Fruit fly (Drosophila melanogaster) whole organism, embryonic: ENCODE data around the gene Bap111.
A peak's percentile ranks its signal among the peaks of the same experiment; 100 is the strongest.

Experiments
- Aef1 ChIP-seq: fragments of 200-800 bp; sonication (Bioruptor generic); IDR thresholded peaks from 3 replicates; pipeline ENCODE4 v1.3.6; 2022; ENCODE audit warnings: missing biosample characterization, missing genetic modification characterization
- Antp ChIP-seq: fragments of 200-800 bp; sonication (Bioruptor generic); optimal IDR thresholded peaks from 3 replicates; lab custom pipeline; 2016; ENCODE audit warnings: missing biosample characterization, missing genetic modification characterization
- Atf6 ChIP-seq: fragments of 200-800 bp; sonication (Bioruptor generic); IDR thresholded peaks from 2 replicates; pipeline ENCODE4 v1.3.6; 2022; ENCODE audit warnings: missing biosample characterization, missing genetic modification characterization
- Awh ChIP-seq: fragments of 200-800 bp; sonication (Bioruptor generic); IDR thresholded peaks from 2 replicates; pipeline ENCODE4, ENCODE4 v1.3.6; 2022; ENCODE audit warnings: missing biosample characterization, missing genetic modification characterization
- CG10209 ChIP-seq: fragments of 200-800 bp; sonication (Bioruptor generic); optimal IDR thresholded peaks from 3 replicates; lab custom pipeline; 2017; ENCODE audit warnings: missing biosample characterization, mild to moderate bottlenecking, missing genetic modification characterization, missing genetic modification reagents
- CG10267 ChIP-seq: fragments of 200-800 bp; sonication (Bioruptor generic); optimal IDR thresholded peaks from 2 replicates; lab custom pipeline; 2018; ENCODE audit warnings: missing biosample characterization, mild to moderate bottlenecking, missing genetic modification characterization, moderate library complexity
- CG10654 ChIP-seq: fragments of 200-800 bp; sonication (Bioruptor generic); optimal IDR thresholded peaks from 2 replicates; lab custom pipeline; 2016; ENCODE audit warnings: missing biosample characterization, missing genetic modification characterization
- CG11504 ChIP-seq: fragments of 200-800 bp; sonication (Bioruptor generic); optimal IDR thresholded peaks from 3 replicates; lab custom pipeline; 2019; ENCODE audit warnings: missing biosample characterization, mild to moderate bottlenecking, missing genetic modification characterization, moderate library complexity
- CG12155 ChIP-seq: fragments of 200-800 bp; sonication (Bioruptor generic); optimal IDR thresholded peaks from 3 replicates; lab custom pipeline; 2016; ENCODE audit warnings: missing biosample characterization, missing genetic modification characterization
- CG14014 ChIP-seq: fragments of 200-800 bp; sonication (Bioruptor generic); IDR thresholded peaks from 2 replicates; pipeline ENCODE4 v1.3.6; 2022; ENCODE audit warnings: missing biosample characterization, missing genetic modification characterization
- CG14667 ChIP-seq: fragments of 200-800 bp; sonication (Bioruptor generic); IDR thresholded peaks from 2 replicates; pipeline ENCODE4 v1.3.6; 2022; ENCODE audit warnings: missing biosample characterization, missing genetic modification characterization
- CG14710 ChIP-seq: fragments of 200-800 bp; sonication (Bioruptor generic); optimal IDR thresholded peaks from 3 replicates; lab custom pipeline; 2019; ENCODE audit warnings: missing biosample characterization, mild to moderate bottlenecking, missing genetic modification characterization, moderate library complexity
- CG15601 ChIP-seq: fragments of 200-800 bp; sonication (Bioruptor generic); optimal IDR thresholded peaks from 3 replicates; lab custom pipeline; 2019; ENCODE audit warnings: missing biosample characterization, mild to moderate bottlenecking, missing genetic modification characterization, moderate library complexity
- CG17612 ChIP-seq: fragments of 200-800 bp; sonication (Bioruptor generic); IDR thresholded peaks from 2 replicates; pipeline ENCODE4 v1.3.6; 2022; ENCODE audit warnings: missing biosample characterization, missing genetic modification characterization
- CG2875 ChIP-seq: fragments of 200-800 bp; sonication (Bioruptor generic); optimal IDR thresholded peaks from 2 replicates; lab custom pipeline; 2017; ENCODE audit warnings: missing biosample characterization, mild to moderate bottlenecking, missing genetic modification characterization, missing genetic modification reagents
- CG3726 ChIP-seq: fragments of 200-800 bp; sonication (Bioruptor generic); IDR thresholded peaks from 3 replicates; pipeline ENCODE4, ENCODE4 v1.3.6; 2022; ENCODE audit warnings: missing biosample characterization, missing genetic modification characterization
- CG3995 ChIP-seq: fragments of 200-800 bp; sonication (Bioruptor generic); optimal IDR thresholded peaks from 3 replicates; lab custom pipeline; 2016; ENCODE audit warnings: missing biosample characterization, missing genetic modification characterization
- CG42726 ChIP-seq: fragments of 200-800 bp; sonication (Bioruptor generic); IDR thresholded peaks from 2 replicates; pipeline ENCODE4 v1.3.6; 2022; ENCODE audit warnings: missing biosample characterization, missing genetic modification characterization; ENCODE audit not compliant: partially characterized antibody
- CG4424 ChIP-seq: fragments of 200-800 bp; sonication (Bioruptor generic); optimal IDR thresholded peaks from 3 replicates; lab custom pipeline; 2016; ENCODE audit warnings: missing biosample characterization, missing genetic modification characterization
- CG6175 ChIP-seq: fragments of 200-800 bp; sonication (Bioruptor generic); IDR thresholded peaks from 3 replicates; pipeline ENCODE4 v1.3.6; 2022; ENCODE audit warnings: missing biosample characterization, missing genetic modification characterization
- CG6765 ChIP-seq: fragments of 200-800 bp; sonication (Bioruptor generic); optimal IDR thresholded peaks from 3 replicates; lab custom pipeline; 2017; ENCODE audit warnings: missing biosample characterization, mild to moderate bottlenecking, missing genetic modification characterization
- CG7839 ChIP-seq: fragments of 200-800 bp; sonication (Bioruptor generic); optimal IDR thresholded peaks from 3 replicates; lab custom pipeline; 2018; ENCODE audit warnings: missing biosample characterization, mild to moderate bottlenecking, missing genetic modification characterization, moderate library complexity
- CG7928 ChIP-seq: fragments of 200-800 bp; sonication (Bioruptor generic); optimal IDR thresholded peaks from 2 replicates; lab custom pipeline; 2017; ENCODE audit warnings: missing biosample characterization, mild to moderate bottlenecking, missing genetic modification characterization
- CG8281 ChIP-seq: fragments of 200-800 bp; sonication (Bioruptor generic); optimal IDR thresholded peaks from 2 replicates; lab custom pipeline; 2018; ENCODE audit warnings: missing biosample characterization, mild to moderate bottlenecking, missing genetic modification characterization, moderate library complexity
- CG8359 ChIP-seq: fragments of 200-800 bp; sonication (Bioruptor generic); optimal IDR thresholded peaks from 2 replicates; lab custom pipeline; 2017; ENCODE audit warnings: missing biosample characterization, mild to moderate bottlenecking, missing genetic modification characterization, borderline replicate concordance
- CG9817 ChIP-seq: fragments of 200-800 bp; sonication (Bioruptor generic); optimal IDR thresholded peaks from 2 replicates; lab custom pipeline; 2018; ENCODE audit warnings: missing biosample characterization, mild to moderate bottlenecking, missing genetic modification characterization, moderate library complexity
- CoRest ChIP-seq: fragments of 200-800 bp; sonication (Bioruptor generic); optimal IDR thresholded peaks from 3 replicates; lab custom pipeline; 2018; ENCODE audit warnings: missing biosample characterization, mild to moderate bottlenecking, missing genetic modification characterization, moderate library complexity
- Deaf1 ChIP-seq: fragments of 200-800 bp; optimal IDR thresholded peaks from 3 replicates; lab custom pipeline; 2019; ENCODE audit warnings: missing biosample characterization, mild to moderate bottlenecking, missing genetic modification characterization, moderate library complexity
- Dek ChIP-seq: fragments of 200-800 bp; sonication (Bioruptor generic); optimal IDR thresholded peaks from 3 replicates; lab custom pipeline; 2019; ENCODE audit warnings: missing biosample characterization, mild to moderate bottlenecking, missing genetic modification characterization, moderate library complexity
- NfI ChIP-seq: fragments of 200-800 bp; sonication (Bioruptor generic); optimal IDR thresholded peaks from 3 replicates; lab custom pipeline; 2018; ENCODE audit warnings: missing biosample characterization, mild to moderate bottlenecking, missing genetic modification characterization, moderate library complexity
- Ptx1 ChIP-seq: fragments of 200-800 bp; sonication (Bioruptor generic); IDR thresholded peaks from 2 replicates; pipeline ENCODE4 v1.3.6; 2022; ENCODE audit warnings: missing biosample characterization, missing genetic modification characterization
- Side ChIP-seq: fragments of 200-800 bp; sonication (Bioruptor generic); optimal IDR thresholded peaks from 2 replicates; lab custom pipeline; 2016; ENCODE audit warnings: missing biosample characterization, missing genetic modification characterization
- TFAM ChIP-seq: fragments of 200-800 bp; sonication (Bioruptor generic); optimal IDR thresholded peaks from 2 replicates; lab custom pipeline; 2017; ENCODE audit warnings: missing biosample characterization, missing genetic modification characterization, inconsistent platforms
- Xrp1 ChIP-seq: fragments of 200-800 bp; sonication (Bioruptor generic); IDR thresholded peaks from 2 replicates; pipeline ENCODE4 v1.3.6; 2022; ENCODE audit warnings: missing biosample characterization, missing genetic modification characterization
- ara ChIP-seq: fragments of 200-800 bp; sonication (Bioruptor generic); IDR thresholded peaks from 2 replicates; pipeline ENCODE4 v1.3.6; 2022; ENCODE audit warnings: missing biosample characterization, missing genetic modification characterization
- bab2 ChIP-seq: fragments of 200-800 bp; sonication (Bioruptor generic); optimal IDR thresholded peaks from 2 replicates; lab custom pipeline; 2016; ENCODE audit warnings: missing biosample characterization, missing genetic modification characterization
- chinmo ChIP-seq: fragments of 200-800 bp; sonication (Bioruptor generic); IDR thresholded peaks from 4 replicates; pipeline ENCODE4 v1.3.6; 2022; ENCODE audit warnings: missing biosample characterization, missing genetic modification characterization; ENCODE audit not compliant: partially characterized antibody
- chn ChIP-seq: fragments of 200-800 bp; sonication (Bioruptor generic); optimal IDR thresholded peaks from 2 replicates; lab custom pipeline; 2016; ENCODE audit warnings: missing biosample characterization, missing genetic modification characterization
- crol ChIP-seq: fragments of 200-800 bp; sonication (Bioruptor generic); IDR thresholded peaks from 2 replicates; pipeline ENCODE4 v1.3.6; 2022; ENCODE audit warnings: missing biosample characterization, missing genetic modification characterization
- dmrt99B ChIP-seq: fragments of 200-800 bp; sonication (Bioruptor generic); optimal IDR thresholded peaks from 2 replicates; lab custom pipeline; 2018; ENCODE audit warnings: missing biosample characterization, mild to moderate bottlenecking, missing genetic modification characterization, moderate library complexity
- ems ChIP-seq: fragments of 200-800 bp; sonication (Bioruptor generic); optimal IDR thresholded peaks from 3 replicates; lab custom pipeline; 2016; ENCODE audit warnings: missing biosample characterization, missing genetic modification characterization
- fd3F ChIP-seq: fragments of 200-800 bp; sonication (Bioruptor generic); optimal IDR thresholded peaks from 2 replicates; lab custom pipeline; 2018; ENCODE audit warnings: missing biosample characterization, mild to moderate bottlenecking, missing genetic modification characterization, moderate library complexity
- klu ChIP-seq: fragments of 200-800 bp; sonication (Bioruptor generic); IDR thresholded peaks from 2 replicates; pipeline ENCODE4 v1.3.6; 2022; ENCODE audit warnings: missing biosample characterization, missing genetic modification characterization
- lilli ChIP-seq: fragments of 200-800 bp; sonication (Bioruptor generic); optimal IDR thresholded peaks from 3 replicates; lab custom pipeline; 2016; ENCODE audit warnings: missing biosample characterization, missing genetic modification characterization
- ranshi ChIP-seq: fragments of 200-800 bp; sonication (Bioruptor generic); IDR thresholded peaks from 2 replicates; pipeline ENCODE4 v1.3.6; 2022; ENCODE audit warnings: missing biosample characterization, missing genetic modification characterization
- ro ChIP-seq: fragments of 200-800 bp; sonication (Bioruptor generic); IDR thresholded peaks from 2 replicates; pipeline ENCODE4 v1.3.6; 2022; ENCODE audit warnings: missing biosample characterization, missing genetic modification characterization
- row ChIP-seq: fragments of 200-800 bp; sonication (Bioruptor generic); IDR thresholded peaks from 3 replicates; pipeline ENCODE4 v1.3.6; 2022; ENCODE audit warnings: missing biosample characterization, missing genetic modification characterization
- seq ChIP-seq: fragments of 200-800 bp; sonication (Bioruptor generic); IDR thresholded peaks from 2 replicates; pipeline ENCODE4 v1.3.6; 2022; ENCODE audit warnings: missing biosample characterization, missing genetic modification characterization
- so ChIP-seq: fragments of 200-800 bp; sonication (Bioruptor generic); IDR thresholded peaks from 3 replicates; pipeline ENCODE4 v1.3.6; 2022; ENCODE audit warnings: missing biosample characterization, missing genetic modification characterization

Bap111 gene

DNA sequence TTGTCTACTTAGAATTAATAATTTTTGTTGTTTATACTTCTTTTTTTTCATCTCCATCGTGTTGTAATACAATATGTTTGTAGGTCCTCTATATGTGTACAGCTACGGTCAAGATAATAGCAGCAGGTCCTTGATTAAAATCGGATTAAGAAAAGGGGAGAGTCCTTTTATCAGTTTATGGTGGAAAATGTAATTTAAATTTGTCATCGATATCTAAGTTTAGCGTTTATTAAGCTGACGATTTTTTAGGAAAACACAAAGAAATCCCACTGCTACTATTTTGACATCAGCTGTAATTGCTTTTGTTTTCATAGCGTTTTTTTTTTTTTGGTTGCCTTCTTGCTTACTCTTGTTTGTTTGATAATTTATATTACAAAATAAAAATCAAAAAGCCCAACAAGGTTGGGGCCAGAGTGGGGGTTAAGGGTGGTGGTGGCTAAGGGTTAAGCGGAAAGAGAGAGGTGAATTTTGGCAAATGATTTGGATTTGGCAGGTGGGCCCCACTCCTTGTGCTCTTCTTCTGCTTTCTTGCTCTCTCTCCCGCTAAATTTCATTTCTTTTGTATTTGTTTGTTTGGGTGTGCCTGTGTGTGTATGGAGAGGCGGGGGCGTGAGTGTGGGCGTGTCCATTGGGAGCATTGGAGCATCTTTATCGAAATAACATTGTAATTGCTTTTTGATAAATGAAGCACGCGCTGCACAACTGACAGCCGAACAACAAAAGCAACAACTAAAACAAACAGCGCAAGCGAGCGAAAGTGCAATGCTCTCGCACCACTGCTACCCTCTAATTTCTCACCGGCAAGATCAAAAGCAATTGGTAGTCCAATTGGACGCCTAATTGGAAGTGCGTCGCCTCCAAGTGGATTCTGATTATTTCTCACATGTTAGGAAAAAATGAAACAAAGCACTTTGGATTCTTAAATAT, 28.0 kb upstream of the Bap111 start (continued):
- peak; percentile 41 for TF ChIP-seq CG14710 (tag; lab: Kevin White, UChicago)
- no peak for TF ChIP-seq Deaf1
- TF ChIP-seq CG9817, result no peak
- no peak for TF ChIP-seq CG14667 (GFP tag; lab: Robert Waterston, UW)
- no peak for TF ChIP-seq CG17612 (GFP tag; lab: Robert Waterston, UW)
- no peak for TF ChIP-seq ranshi (GFP tag; lab: Robert Waterston, UW)
- TF ChIP-seq Aef1 (GFP tag; lab: Robert Waterston, UW), result peak; percentile 16; the same call in 1 of the 3 replicates
- no peak for TF ChIP-seq CG12155 (GFP tag; lab: Kevin White, UChicago)
- TF ChIP-seq Dek (tag; lab: Kevin White, UChicago), result no peak
- TF ChIP-seq CG8281, result peak; percentile 31
- TF ChIP-seq CG11504 (tag; lab: Kevin White, UChicago), result peak; percentile 70
- TF ChIP-seq CG42726 (GFP tag; lab: Robert Waterston, UW), result no peak
- TF ChIP-seq klu, result no peak
- peak; percentile 18 for TF ChIP-seq CG8359 (GFP tag; lab: Kevin White, UChicago)
- no peak for TF ChIP-seq CG6175 (GFP tag; lab: Robert Waterston, UW)
- no peak for TF ChIP-seq CG2875
- peak; percentile 50 for TF ChIP-seq CG10267 (tag; lab: Kevin White, UChicago)
- TF ChIP-seq chinmo, result no peak
- TF ChIP-seq TFAM (GFP tag; lab: Kevin White, UChicago), result no peak
- no peak for TF ChIP-seq seq
- TF ChIP-seq row (GFP tag; lab: Robert Waterston, UW), result peak; percentile 57
- TF ChIP-seq Atf6 (GFP tag; lab: Robert Waterston, UW), result peak; percentile 37; the same call in 1 of the 2 replicates
- peak; percentile 65 for TF ChIP-seq dmrt99B (tag; lab: Kevin White, UChicago)
- no peak for TF ChIP-seq ro (GFP tag; lab: Robert Waterston, UW)
- TF ChIP-seq CG15601, result no peak
- TF ChIP-seq Xrp1 (GFP tag; lab: Robert Waterston, UW), result peak; percentile 48; the same call in 1 of the 2 replicates
- TF ChIP-seq CG10209 (GFP tag; lab: Kevin White, UChicago), result peak; percentile 20
- no peak for TF ChIP-seq chn (GFP tag; lab: Kevin White, UChicago)
- TF ChIP-seq ems (GFP tag; lab: Kevin White, UChicago), result peak; percentile 31
- TF ChIP-seq CG10654 (GFP tag; lab: Kevin White, UChicago), result no peak
- TF ChIP-seq ara (GFP tag; lab: Robert Waterston, UW), result no peak
- peak; percentile 28 for TF ChIP-seq NfI (GFP tag; lab: Kevin White, UChicago)
- peak; percentile 7 for TF ChIP-seq Side
- 0 out of 2 replicates have a peak, but pooled peaks have one; percentile 16 for TF ChIP-seq crol (GFP tag; lab: Robert Waterston, UW)
- no peak for TF ChIP-seq CG7928 (GFP tag; lab: Kevin White, UChicago)
- TF ChIP-seq CG14014 (GFP tag; lab: Robert Waterston, UW), result peak; percentile 47
- TF ChIP-seq CG3995 (GFP tag; lab: Kevin White, UChicago), result no peak
- TF ChIP-seq CG4424 (GFP tag; lab: Kevin White, UChicago), result peak; percentile 21
- TF ChIP-seq lilli (GFP tag; lab: Kevin White, UChicago), result peak; percentile 41
- TF ChIP-seq Awh (GFP tag; lab: Robert Waterston, UW), result no peak
- no peak for TF ChIP-seq CG3726 (GFP tag; lab: Robert Waterston, UW)
- peak; percentile 64 for TF ChIP-seq CG7839 (tag; lab: Kevin White, UChicago)
- no peak for TF ChIP-seq fd3F (GFP tag; lab: Kevin White, UChicago)
- TF ChIP-seq Antp (GFP tag; lab: Kevin White, UChicago), result no peak
- no peak for TF ChIP-seq CG6765 (GFP tag; lab: Kevin White, UChicago)
- TF ChIP-seq bab2 (GFP tag; lab: Kevin White, UChicago), result peak; percentile 33
- TF ChIP-seq CoRest (tag; lab: Kevin White, UChicago), result peak; percentile 31
- TF ChIP-seq so (GFP tag; lab: Robert Waterston, UW), result no peak
- peak; percentile 46; the same call in 1 of the 2 replicates for TF ChIP-seq Ptx1 (GFP tag; lab: Robert Waterston, UW)
